Worm (Caenorhabditis elegans) whole organism, young adult: Measurements from ENCODE around the gene nxf-1.
"Not testable (repeated sequence)": the region's sequence is repeated elsewhere in the genome, so short reads cannot be mapped to it uniquely, and the experiment has no call there.

ENCODE experiments used
- F52B5.7 ChIP-seq: sonication (generic microtip); optimal IDR thresholded peaks from 2 replicates; lab custom pipeline; 2016; ENCODE audit warnings: mild to moderate bottlenecking, missing genetic modification characterization, missing compliant biosample characterization
- T26A5.8 ChIP-seq: sonication (generic microtip); optimal IDR thresholded peaks from 2 replicates; lab custom pipeline; 2016; ENCODE audit warnings: missing genetic modification characterization, missing compliant biosample characterization
- Y53G8AR.9 ChIP-seq: fragments of 200-800 bp; sonication (Bioruptor generic); conservative IDR thresholded peaks from 2 replicates; pipeline ENCODE4 v1.3.6; 2022; ENCODE audit warnings: missing genetic modification reagents, missing genetic modification characterization, missing compliant biosample characterization
- akir-1 ChIP-seq: fragments of 200-800 bp; sonication (Bioruptor generic); optimal IDR thresholded peaks from 2 replicates; lab custom pipeline; 2018; ENCODE audit warnings: mild to moderate bottlenecking, missing genetic modification characterization, moderate library complexity, missing compliant biosample characterization
- ama-1 ChIP-seq, 3 experiments: fragments of 150-350 bp in 1 of 3; sonication (generic microtip) in 2 of 3; optimal IDR thresholded peaks; 2 replicates each; lab custom pipeline; 2014 to 2018; ENCODE audit warnings: missing biosample characterization in 2 of 3, missing genetic modification characterization in 2 of 3, missing genetic modification reagents in 2 of 3
- aptf-3 ChIP-seq: fragments of 200-800 bp; sonication (Bioruptor generic); IDR thresholded peaks from 2 replicates; pipeline ENCODE4 v1.3.6; 2022; ENCODE audit warnings: missing genetic modification characterization, missing compliant biosample characterization
- ceh-79 ChIP-seq: sonication (generic microtip); optimal IDR thresholded peaks from 2 replicates; lab custom pipeline; 2017; ENCODE audit warnings: mild to moderate bottlenecking, missing genetic modification characterization, missing compliant biosample characterization
- dox-1 ChIP-seq: fragments of 200-800 bp; sonication (Bioruptor generic); IDR thresholded peaks from 2 replicates; pipeline ENCODE4 v1.3.6; 2022; ENCODE audit warnings: missing genetic modification reagents, missing genetic modification characterization, missing compliant biosample characterization
- dpff-1 ChIP-seq: sonication (generic microtip); optimal IDR thresholded peaks from 2 replicates; lab custom pipeline; 2017; ENCODE audit warnings: mild to moderate bottlenecking, missing genetic modification characterization, missing compliant biosample characterization
- lin-26 ChIP-seq: fragments of 200-800 bp; sonication (Bioruptor generic); IDR thresholded peaks from 2 replicates; pipeline ENCODE4 v1.3.6; 2022; ENCODE audit warnings: missing genetic modification reagents, missing genetic modification characterization, missing compliant biosample characterization
- pha-4 ChIP-seq: fragments of 150-350 bp; sonication (generic microtip); optimal IDR thresholded peaks from 2 replicates; lab custom pipeline; 2014; ENCODE audit warnings: missing biosample characterization, missing genetic modification reagents, missing genetic modification characterization

ce11 chrV:14463087-14463486 lies 48.3 kb upstream of the nxf-1 start, which contains the start of gene F08H9.3:
- TF ChIP-seq aptf-3; T26A5.8 (tag; lab: Kevin White, UChicago); ceh-79 (tag; lab: Kevin White, UChicago); pha-4 (tag; lab: Kevin White, UChicago); ama-1 (optimal IDR thresholded peaks at IDR 0.05; lab: Kevin White, UChicago); ama-1 (GFP tag; optimal IDR thresholded peaks at IDR 0.05; lab: Kevin White, UChicago); akir-1 (GFP tag; lab: Kevin White, UChicago); Y53G8AR.9 (GFP tag; lab: Robert Waterston, UW); F52B5.7: not testable (repeated sequence)
- TF ChIP-seq lin-26 (peak; percentile 69; the same call in 1 of the 2 replicates), dox-1 (peak; percentile 84), dpff-1 (tag; lab: Kevin White, UChicago) (peak; percentile 9)
